Fruit fly (Drosophila melanogaster) whole organism, embryonic: Measurements from ENCODE around the gene Alp4.

ENCODE experiments used
- CG11456 ChIP-seq: fragments of 200-800 bp; sonication (Bioruptor generic); IDR thresholded peaks from 3 replicates; pipeline ENCODE4 v1.3.6; 2022; ENCODE audit warnings: missing biosample characterization, missing genetic modification characterization
- CG12071 ChIP-seq: fragments of 200-800 bp; sonication (Bioruptor generic); optimal IDR thresholded peaks from 3 replicates; lab custom pipeline; 2018; ENCODE audit warnings: missing biosample characterization, mild to moderate bottlenecking, missing genetic modification characterization
- CG13775 ChIP-seq: fragments of 200-800 bp; sonication (Bioruptor generic); optimal IDR thresholded peaks from 3 replicates; lab custom pipeline; 2017; ENCODE audit warnings: missing biosample characterization, mild to moderate bottlenecking, missing genetic modification characterization
- CG15601 ChIP-seq: fragments of 200-800 bp; sonication (Bioruptor generic); optimal IDR thresholded peaks from 3 replicates; lab custom pipeline; 2019; ENCODE audit warnings: missing biosample characterization, mild to moderate bottlenecking, missing genetic modification characterization, moderate library complexity
- CG17829 ChIP-seq: fragments of 200-800 bp; optimal IDR thresholded peaks from 2 replicates; lab custom pipeline; 2019; ENCODE audit warnings: missing biosample characterization, mild to moderate bottlenecking, missing genetic modification characterization, moderate library complexity
- CG2129 ChIP-seq: fragments of 200-800 bp; sonication (Bioruptor generic); IDR thresholded peaks from 2 replicates; pipeline ENCODE4 v1.3.6; 2022; ENCODE audit warnings: missing biosample characterization, missing genetic modification characterization; ENCODE audit not compliant: partially characterized antibody
- CG2678 ChIP-seq: fragments of 200-800 bp; sonication (Bioruptor generic); optimal IDR thresholded peaks from 3 replicates; lab custom pipeline; 2019; ENCODE audit warnings: missing biosample characterization, mild to moderate bottlenecking, missing genetic modification characterization, moderate library complexity
- CG2875 ChIP-seq: fragments of 200-800 bp; sonication (Bioruptor generic); optimal IDR thresholded peaks from 2 replicates; lab custom pipeline; 2017; ENCODE audit warnings: missing biosample characterization, mild to moderate bottlenecking, missing genetic modification characterization, missing genetic modification reagents
- CG34376 ChIP-seq: fragments of 200-800 bp; sonication (Bioruptor generic); optimal IDR thresholded peaks from 2 replicates; lab custom pipeline; 2018; ENCODE audit warnings: missing biosample characterization, mild to moderate bottlenecking, missing genetic modification characterization
- CG42726 ChIP-seq: fragments of 200-800 bp; sonication (Bioruptor generic); IDR thresholded peaks from 2 replicates; pipeline ENCODE4 v1.3.6; 2022; ENCODE audit warnings: missing biosample characterization, missing genetic modification characterization; ENCODE audit not compliant: partially characterized antibody
- CG4854 ChIP-seq: fragments of 200-800 bp; sonication (Bioruptor generic); optimal IDR thresholded peaks from 2 replicates; lab custom pipeline; 2016; ENCODE audit warnings: missing biosample characterization, missing genetic modification characterization, inconsistent platforms
- CG7786 ChIP-seq: fragments of 200-800 bp; sonication (Bioruptor generic); optimal IDR thresholded peaks from 2 replicates; lab custom pipeline; 2016; ENCODE audit warnings: missing biosample characterization, missing genetic modification characterization
- CHES-1-like ChIP-seq: fragments of 200-800 bp; sonication (Bioruptor generic); optimal IDR thresholded peaks from 2 replicates; lab custom pipeline; 2016; ENCODE audit warnings: missing biosample characterization, missing genetic modification characterization
- Dip2 ChIP-seq: fragments of 200-800 bp; sonication (Bioruptor generic); IDR thresholded peaks from 2 replicates; pipeline ENCODE4 v1.3.6; 2022; ENCODE audit warnings: missing biosample characterization, missing genetic modification characterization
- Dip3 ChIP-seq: fragments of 200-800 bp; sonication (Bioruptor generic); optimal IDR thresholded peaks from 3 replicates; lab custom pipeline; 2016; ENCODE audit warnings: missing biosample characterization, missing genetic modification characterization
- Dref ChIP-seq: fragments of 200-800 bp; sonication (Bioruptor generic); IDR thresholded peaks from 2 replicates; pipeline ENCODE4 v1.3.6; 2022; ENCODE audit warnings: missing biosample characterization, missing genetic modification characterization
- ERR ChIP-seq: fragments of 200-800 bp; sonication (Bioruptor generic); optimal IDR thresholded peaks from 2 replicates; lab custom pipeline; 2016; ENCODE audit warnings: missing biosample characterization, missing genetic modification characterization
- Elba2 ChIP-seq: fragments of 200-800 bp; sonication (Bioruptor generic); optimal IDR thresholded peaks from 3 replicates; lab custom pipeline; 2016; ENCODE audit warnings: missing biosample characterization, missing genetic modification characterization
- Ets65A ChIP-seq: fragments of 200-800 bp; sonication (Bioruptor generic); peaks from one replicate; lab custom pipeline; 2016; ENCODE audit warnings: missing biosample characterization, missing genetic modification characterization
- Meics ChIP-seq: fragments of 200-800 bp; sonication (Bioruptor generic); optimal IDR thresholded peaks from 2 replicates; lab custom pipeline; 2017; ENCODE audit warnings: missing biosample characterization, mild to moderate bottlenecking, missing genetic modification characterization
- Rfx ChIP-seq: fragments of 200-800 bp; sonication (Bioruptor generic); IDR thresholded peaks from 2 replicates; pipeline ENCODE4 v1.3.6; 2022; ENCODE audit warnings: missing biosample characterization, missing genetic modification characterization
- Taf1 ChIP-seq: fragments of 200-800 bp; sonication (Bioruptor generic); IDR thresholded peaks from 2 replicates; pipeline ENCODE4 v1.3.6; 2022; ENCODE audit warnings: missing biosample characterization, missing genetic modification characterization
- amos ChIP-seq: fragments of 200-800 bp; sonication (Bioruptor generic); IDR thresholded peaks from 2 replicates; pipeline ENCODE4 v1.3.6; 2022; ENCODE audit warnings: missing biosample characterization, missing genetic modification characterization; ENCODE audit not compliant: partially characterized antibody
- aop ChIP-seq: fragments of 200-800 bp; sonication (Bioruptor generic); IDR thresholded peaks from 2 replicates; pipeline ENCODE4 v1.3.6; 2022; ENCODE audit warnings: missing biosample characterization, missing genetic modification characterization
- ap ChIP-seq: fragments of 200-800 bp; sonication (Bioruptor generic); IDR thresholded peaks from 2 replicates; pipeline ENCODE4 v1.3.6; 2022; ENCODE audit warnings: missing biosample characterization, missing genetic modification characterization
- bab2 ChIP-seq: fragments of 200-800 bp; sonication (Bioruptor generic); optimal IDR thresholded peaks from 2 replicates; lab custom pipeline; 2016; ENCODE audit warnings: missing biosample characterization, missing genetic modification characterization
- bcd ChIP-seq: fragments of 200-800 bp; sonication (Bioruptor generic); optimal IDR thresholded peaks from 2 replicates; lab custom pipeline; 2017; ENCODE audit warnings: missing biosample characterization, mild to moderate bottlenecking, missing genetic modification characterization
- chif ChIP-seq, 2 experiments: fragments of 200-800 bp; sonication (Bioruptor generic); optimal IDR thresholded peaks; 3 replicates each; lab custom pipeline; 2016; ENCODE audit warnings: missing biosample characterization in 2 of 2, missing genetic modification characterization in 2 of 2
- chinmo ChIP-seq: fragments of 200-800 bp; sonication (Bioruptor generic); IDR thresholded peaks from 4 replicates; pipeline ENCODE4 v1.3.6; 2022; ENCODE audit warnings: missing biosample characterization, missing genetic modification characterization; ENCODE audit not compliant: partially characterized antibody
- corto ChIP-seq: fragments of 200-800 bp; sonication (Bioruptor generic); optimal IDR thresholded peaks from 2 replicates; lab custom pipeline; 2016; ENCODE audit warnings: missing biosample characterization, mild to moderate bottlenecking, missing genetic modification characterization, moderate library complexity
- disco-r ChIP-seq: fragments of 200-800 bp; sonication (Bioruptor generic); optimal IDR thresholded peaks from 2 replicates; lab custom pipeline; 2016; ENCODE audit warnings: missing biosample characterization, missing genetic modification characterization
- dmrt99B ChIP-seq: fragments of 200-800 bp; sonication (Bioruptor generic); optimal IDR thresholded peaks from 2 replicates; lab custom pipeline; 2018; ENCODE audit warnings: missing biosample characterization, mild to moderate bottlenecking, missing genetic modification characterization, moderate library complexity
- emc ChIP-seq: fragments of 200-800 bp; sonication (Bioruptor generic); optimal IDR thresholded peaks from 2 replicates; lab custom pipeline; 2016; ENCODE audit warnings: missing biosample characterization, missing genetic modification characterization
- eve ChIP-seq, 2 experiments: fragments of >200 bp; optimal IDR thresholded peaks; 2 replicates each; lab custom pipeline; 2017; ENCODE audit warnings: missing biosample characterization in 2 of 2, missing genetic modification characterization in 2 of 2
- gem ChIP-seq: fragments of 200-800 bp; sonication (Bioruptor generic); optimal IDR thresholded peaks from 2 replicates; lab custom pipeline; 2019; ENCODE audit warnings: missing biosample characterization, mild to moderate bottlenecking, missing genetic modification characterization, moderate library complexity
- gt ChIP-seq: fragments of 200-800 bp; sonication (Bioruptor generic); IDR thresholded peaks from 2 replicates; pipeline ENCODE4 v1.3.6; 2022; ENCODE audit warnings: missing biosample characterization, missing genetic modification characterization
- ken ChIP-seq: fragments of 200-800 bp; sonication (Bioruptor generic); IDR thresholded peaks from 3 replicates; pipeline ENCODE4 v1.3.6; 2022; ENCODE audit warnings: missing biosample characterization, missing genetic modification characterization
- lab ChIP-seq: fragments of 200-800 bp; sonication (Bioruptor generic); optimal IDR thresholded peaks from 3 replicates; lab custom pipeline; 2017; ENCODE audit warnings: missing biosample characterization, missing genetic modification characterization, mild to moderate bottlenecking, moderate library complexity, missing genetic modification reagents
- lov ChIP-seq, 2 experiments: fragments of 200-800 bp in 1 of 2; fragments of >200 bp in 1 of 2; sonication (Bioruptor generic) in 1 of 2; IDR thresholded peaks in 1 of 2; optimal IDR thresholded peaks in 1 of 2; 2 replicates in 1 of 2; 3 replicates in 1 of 2; pipeline versions ENCODE4 v1.3.6 to Lab custom; 2017 to 2022; ENCODE audit warnings: missing biosample characterization in 1 of 2, missing genetic modification characterization in 1 of 2
- pnt ChIP-seq: fragments of 200-800 bp; sonication (Bioruptor generic); optimal IDR thresholded peaks from 3 replicates; lab custom pipeline; 2016; ENCODE audit warnings: missing biosample characterization, missing genetic modification characterization
- repo ChIP-seq: fragments of 200-800 bp; sonication (Bioruptor generic); optimal IDR thresholded peaks from 2 replicates; lab custom pipeline; 2016; ENCODE audit warnings: missing biosample characterization, missing genetic modification characterization
- ro ChIP-seq: fragments of 200-800 bp; sonication (Bioruptor generic); IDR thresholded peaks from 2 replicates; pipeline ENCODE4 v1.3.6; 2022; ENCODE audit warnings: missing biosample characterization, missing genetic modification characterization
- sob ChIP-seq: fragments of 200-800 bp; sonication (Bioruptor generic); IDR thresholded peaks from 2 replicates; pipeline ENCODE4 v1.3.6; 2022; ENCODE audit warnings: missing biosample characterization, missing genetic modification characterization
- stc ChIP-seq: fragments of 200-800 bp; sonication (Bioruptor generic); IDR thresholded peaks from 2 replicates; pipeline ENCODE4 v1.3.6; 2022; ENCODE audit warnings: missing biosample characterization, missing genetic modification characterization
- sug ChIP-seq: fragments of 200-800 bp; optimal IDR thresholded peaks from 2 replicates; lab custom pipeline; 2019; ENCODE audit warnings: missing biosample characterization, mild to moderate bottlenecking, missing genetic modification characterization, moderate library complexity
- tgo ChIP-seq: fragments of 200-800 bp; sonication (Bioruptor generic); IDR thresholded peaks from 3 replicates; pipeline ENCODE4 v1.3.6; 2022; ENCODE audit warnings: missing biosample characterization, missing genetic modification characterization

Alp4 gene

DNA sequence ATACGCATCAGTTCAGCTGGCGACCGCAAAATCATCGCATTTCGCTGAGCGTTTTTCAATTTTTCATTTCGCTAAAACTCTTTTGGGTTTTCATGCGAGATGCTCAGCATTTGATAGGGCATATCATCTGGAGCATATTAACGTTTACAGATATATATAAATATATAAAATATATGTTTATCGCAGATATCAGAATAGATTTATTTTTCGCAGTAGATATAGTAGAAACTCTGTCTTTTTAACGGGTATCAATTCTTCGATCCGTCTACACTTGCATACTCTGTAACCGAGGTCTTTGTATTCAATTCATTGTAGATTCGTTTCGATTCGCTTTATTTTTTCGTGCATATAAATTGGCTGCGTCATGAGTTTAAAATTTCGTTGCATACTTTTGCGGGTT is 29.1 kb upstream of the Alp4 start (continued):
- TF ChIP-seq tgo (GFP tag; lab: Robert Waterston, UW) (peak; percentile 53; the same call in 2 of the 3 replicates), bcd (peak; percentile 1), dmrt99B (tag; lab: Kevin White, UChicago) (peak; percentile 44), CG13775 (GFP tag; lab: Kevin White, UChicago) (no peak), bab2 (GFP tag; lab: Kevin White, UChicago) (no peak), pnt (GFP tag; lab: Kevin White, UChicago) (no peak), CG15601 (tag; lab: Kevin White, UChicago) (no peak), CHES-1-like (no peak), sob (GFP tag; lab: Robert Waterston, UW) (0 out of 2 replicates have a peak, but pooled peaks have one; percentile 24), eve (GFP tag; optimal IDR thresholded peaks at IDR 0.05; lab: Kevin White, UChicago) (no peak), Rfx (GFP tag; lab: Robert Waterston, UW) (peak; percentile 65), gem (peak; percentile 57), CG11456 (GFP tag; lab: Robert Waterston, UW) (peak; percentile 49; the same call in 1 of the 3 replicates), lov (optimal IDR thresholded peaks at IDR 0.05; lab: Kevin White, UChicago) (no peak), lov (GFP tag; IDR thresholded peaks at IDR 0.05; lab: Robert Waterston, UW) (no peak), ken (0 out of 3 replicates have a peak, but pooled peaks have one; percentile 28), repo (GFP tag; lab: Kevin White, UChicago) (no peak), stc (peak; percentile 52; the same call in 1 of the 2 replicates), CG2678 (peak; percentile 51)

DNA sequence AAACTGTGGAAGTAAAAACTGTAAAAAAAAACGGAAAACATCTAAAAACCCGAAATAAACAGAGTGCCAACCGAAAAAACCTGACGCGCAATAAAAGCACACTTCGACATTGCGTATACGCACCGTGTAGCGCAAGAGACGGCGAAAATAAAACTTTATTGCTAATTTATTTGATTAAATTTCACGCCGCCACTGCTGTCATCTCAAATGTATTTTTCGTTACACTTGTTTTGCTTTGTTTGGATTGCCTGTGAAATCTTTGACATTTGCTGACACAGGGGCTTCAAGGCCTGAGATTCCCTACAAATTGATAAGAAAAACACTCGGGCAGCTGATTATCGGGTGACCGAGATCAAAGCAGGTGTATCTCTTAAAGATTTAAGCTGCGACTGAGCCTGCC is 28.0 kb upstream of the Alp4 start:
- peak; percentile 66 for TF ChIP-seq Ets65A
- no peak for TF ChIP-seq CG17829
- TF ChIP-seq CG12071 = no peak
- TF ChIP-seq Taf1 (GFP tag; lab: Robert Waterston, UW) = no peak
- TF ChIP-seq corto = no peak
- TF ChIP-seq sug (tag; lab: Kevin White, UChicago) = peak; percentile 27
- peak; percentile 66 for TF ChIP-seq Meics (GFP tag; lab: Kevin White, UChicago)
- peak; percentile 27 for TF ChIP-seq CG34376
- TF ChIP-seq chinmo (GFP tag; lab: Robert Waterston, UW) = 0 out of 4 replicates have a peak, but pooled peaks have one; percentile 23
- TF ChIP-seq Dip2 (GFP tag; lab: Robert Waterston, UW) = no peak
- TF ChIP-seq, all 482 proteins: peak for 5

DNA sequence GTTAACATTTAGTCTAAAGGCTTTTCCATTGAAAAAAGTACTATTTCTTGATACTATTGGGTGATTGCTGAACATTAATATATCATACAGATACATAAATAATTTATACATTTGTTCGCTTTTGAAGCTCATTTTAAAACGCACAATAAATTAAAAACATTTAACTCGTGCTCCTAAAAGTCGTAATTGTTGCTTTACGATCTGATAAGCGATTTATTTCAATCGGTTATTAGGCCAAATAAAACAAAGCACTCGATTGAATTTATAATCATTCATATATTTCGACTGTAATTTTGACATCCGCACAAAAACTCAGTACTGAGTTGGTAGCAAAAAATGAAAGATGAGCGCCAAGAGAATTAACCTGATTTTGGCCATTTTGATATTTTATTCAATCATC is 13.7 kb upstream of the Alp4 start, which contains the start of gene CG33773:
Gene CG33773 (plus strand): TSS at position 301 of the 400 bp plus-strand sequence.
- TF ChIP-seq Elba2 = no peak
- TF ChIP-seq CG2129 (GFP tag; lab: Robert Waterston, UW) = no peak
- no peak for TF ChIP-seq CG42726 (GFP tag; lab: Robert Waterston, UW)
- TF ChIP-seq CG4854 = no peak
- TF ChIP-seq gt (GFP tag; lab: Robert Waterston, UW) = no peak

DNA sequence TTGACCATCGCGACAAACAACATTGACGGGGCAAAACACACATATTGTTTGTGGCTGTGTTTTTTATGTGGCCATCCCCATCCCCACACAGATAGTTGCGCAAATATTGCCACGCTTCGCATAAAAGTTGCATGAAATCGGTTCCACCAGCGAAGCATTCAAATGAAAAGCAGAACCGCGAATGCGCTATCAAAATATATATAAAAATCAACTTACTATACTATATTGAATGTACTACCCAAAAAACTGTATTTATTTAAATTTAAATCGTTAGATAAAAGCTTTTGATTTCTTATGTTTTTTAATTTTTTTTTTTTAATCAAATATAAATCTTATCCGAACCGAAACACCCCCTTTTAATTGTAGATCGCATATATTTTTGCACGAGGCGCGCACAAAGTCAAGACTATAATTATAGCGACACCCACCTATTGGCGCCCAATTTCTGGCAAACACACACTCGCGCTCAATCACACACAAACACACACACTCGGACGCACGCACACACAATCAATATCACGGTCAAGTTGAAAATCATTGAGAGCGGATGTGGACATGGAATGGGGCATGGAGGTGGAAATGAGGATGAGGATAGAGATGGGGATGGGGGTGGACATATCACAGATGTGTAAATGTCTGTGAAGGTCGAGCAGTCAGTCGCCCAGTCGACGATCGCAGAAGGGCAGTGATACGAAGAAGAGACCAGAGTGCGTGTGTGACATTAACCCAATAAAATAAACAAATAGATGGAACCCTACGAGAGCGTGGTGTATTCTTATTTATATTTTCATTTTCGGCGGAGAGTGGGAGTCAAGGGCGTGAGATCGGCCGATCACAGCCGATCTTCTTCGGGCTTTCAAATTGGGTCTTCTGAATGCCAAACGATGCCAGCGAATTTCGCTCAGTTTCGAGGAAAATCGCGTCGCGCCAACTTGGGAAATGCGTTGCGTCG is 10.0 kb upstream of the Alp4 start, which contains the start of gene CanA1:
Gene CanA1 (plus strand): TSS at position 902 of the 952 bp plus-strand sequence.
- TF ChIP-seq lab (GFP tag; lab: Kevin White, UChicago) = peak; percentile 14
- TF ChIP-seq emc (GFP tag; lab: Kevin White, UChicago) = no peak
- TF ChIP-seq amos = no peak
- no peak for TF ChIP-seq ERR
- TF ChIP-seq ap = no peak
- no peak for TF ChIP-seq ro
- TF ChIP-seq chif (GFP tag; optimal IDR thresholded peaks at IDR 0.05; lab: Kevin White, UChicago) = no peak
- peak; percentile 13; the same call in 1 of the 2 replicates for TF ChIP-seq aop
- TF ChIP-seq CG2875 = no peak
- no peak for TF ChIP-seq Dip3 (GFP tag; lab: Kevin White, UChicago)
- peak; percentile 40 for TF ChIP-seq CG2678
- no peak for TF ChIP-seq Dref (GFP tag; lab: Robert Waterston, UW)
- no peak for TF ChIP-seq disco-r (GFP tag; lab: Kevin White, UChicago)
- no peak for TF ChIP-seq CG7786
